Worm (Caenorhabditis elegans) whole organism, L1 larva: ENCODE results near the gene C49G7.13.

Experiments used
- blmp-1 ChIP-seq: fragments of 150-350 bp; optimal IDR thresholded peaks from 2 replicates; lab custom pipeline; 2014; ENCODE audit warnings: missing biosample characterization, missing genetic modification characterization
- ceh-82 ChIP-seq, 3 experiments: fragments of 150-350 bp in 1 of 3; sonication (generic microtip) in 2 of 3; optimal IDR thresholded peaks; 2 replicates each; lab custom pipeline; 2014 to 2017; ENCODE audit warnings: missing biosample characterization in 3 of 3, missing genetic modification characterization in 3 of 3
- nhr-90 ChIP-seq: sonication (generic microtip); optimal IDR thresholded peaks from 2 replicates; lab custom pipeline; 2016; ENCODE audit warnings: mild to moderate bottlenecking, missing genetic modification characterization, missing compliant biosample characterization; ENCODE audit not compliant: poor library complexity

ce11 chrV:4046122-4046521 is 10.2 kb downstream of the C49G7.13 start, which contains the start of gene phat-7:
- TF ChIP-seq nhr-90 (tag; lab: Kevin White, UChicago), result no peak
- TF ChIP-seq ceh-82 (tag; optimal IDR thresholded peaks at IDR 0.05; lab: Kevin White, UChicago), result no peak
- no peak for TF ChIP-seq blmp-1
